ENCODE assay signal across 4 worm cellular contexts in genomic region chrIII:3174985-3175384, ce11.
TF ChIP-seq lines count a peak whose summit lies in the region.

Gene R148.3, plus strand, starts transcription at chrIII:3175331.

TF ChIP-seq in whole organism, L2 larva, 48 proteins besides CTCF, POLR2A, EP300 and RAD21 (continued from another document):
- peak; percentile 17 for TF ChIP-seq sma-3 (GFP tag; optimal IDR thresholded peaks at IDR 0.05; lab: Kevin White, UChicago)
- TF ChIP-seq ztf-4 (tag; optimal IDR thresholded peaks at IDR 0.05; lab: Kevin White, UChicago) = peak; percentile 19
- no peak for TF ChIP-seq skn-1 (tag; optimal IDR thresholded peaks at IDR 0.05; lab: Kevin White, UChicago)
- TF ChIP-seq peb-1 (tag; optimal IDR thresholded peaks at IDR 0.05; lab: Kevin White, UChicago) = no peak
- TF ChIP-seq snpc-4 (tag; optimal IDR thresholded peaks at IDR 0.05; lab: Kevin White, UChicago) = peak; percentile 15
- TF ChIP-seq ceh-82 (tag; optimal IDR thresholded peaks at IDR 0.05; lab: Kevin White, UChicago) = no peak
- TF ChIP-seq zag-1 (tag; optimal IDR thresholded peaks at IDR 0.05; lab: Kevin White, UChicago) = no peak

TF ChIP-seq in whole organism, L4 larva, 104 proteins besides CTCF, POLR2A, EP300 and RAD21 (continued from another document and continues in another):
- no peak for TF ChIP-seq fos-1 (tag; optimal IDR thresholded peaks at IDR 0.05; lab: Kevin White, UChicago)
- no peak for TF ChIP-seq daf-19 (GFP tag; conservative IDR thresholded peaks at IDR 0.05; lab: Robert Waterston, UW)
- no peak for TF ChIP-seq T26A8.4 (GFP tag; IDR thresholded peaks at IDR 0.05; lab: Robert Waterston, UW)
- TF ChIP-seq egl-43 (GFP tag; IDR thresholded peaks at IDR 0.05; lab: Robert Waterston, UW) = no peak
- TF ChIP-seq nhr-48 (tag; optimal IDR thresholded peaks at IDR 0.05; lab: Kevin White, UChicago) = peak; percentile 1
- TF ChIP-seq hif-1 (tag; optimal IDR thresholded peaks at IDR 0.05; lab: Kevin White, UChicago) = peak in 1 of 2 experiments; percentile 27
- no peak for TF ChIP-seq Y5F2A.4 (GFP tag; optimal IDR thresholded peaks at IDR 0.05; lab: Kevin White, UChicago)
- TF ChIP-seq ceh-32 (tag; optimal IDR thresholded peaks at IDR 0.05; lab: Kevin White, UChicago; ENCODE audit: poor library complexity) = no peak
- peak in 1 of 2 experiments; percentile 49 for TF ChIP-seq lsy-2 (tag; optimal IDR thresholded peaks at IDR 0.05; lab: Kevin White, UChicago)
- no peak for TF ChIP-seq Y105C5A.15 (GFP tag; IDR thresholded peaks at IDR 0.05; lab: Robert Waterston, UW)
- peak; percentile 8 for TF ChIP-seq nhr-102 (tag; optimal IDR thresholded peaks at IDR 0.05; lab: Kevin White, UChicago)
- TF ChIP-seq rbr-2 (tag; optimal IDR thresholded peaks at IDR 0.05; lab: Kevin White, UChicago) = no peak
- no peak for TF ChIP-seq ztf-11 (tag; optimal IDR thresholded peaks at IDR 0.05; lab: Kevin White, UChicago)
- TF ChIP-seq ama-1 (optimal IDR thresholded peaks at IDR 0.05; lab: Kevin White, UChicago) = no peak
- TF ChIP-seq dpl-1 (GFP tag; optimal IDR thresholded peaks at IDR 0.05; lab: Kevin White, UChicago) = peak; percentile 38
- no peak for TF ChIP-seq lin-29 (GFP tag; IDR thresholded peaks at IDR 0.05; lab: Robert Waterston, UW)
- no peak for TF ChIP-seq mdt-29 (GFP tag; IDR thresholded peaks at IDR 0.05; lab: Robert Waterston, UW)
- 0 out of 2 replicates have a peak, but pooled peaks have one; percentile 40 for TF ChIP-seq arid-1 (GFP tag; conservative IDR thresholded peaks at IDR 0.05; lab: Robert Waterston, UW)
- TF ChIP-seq nhr-42 (GFP tag; IDR thresholded peaks at IDR 0.05; lab: Robert Waterston, UW) = no peak
- peak; percentile 59 for TF ChIP-seq unc-130 (GFP tag; optimal IDR thresholded peaks at IDR 0.05; lab: Kevin White, UChicago)
- no peak for TF ChIP-seq T20F7.1 (GFP tag; optimal IDR thresholded peaks at IDR 0.05; lab: Kevin White, UChicago)
- no peak for TF ChIP-seq nhr-11 (tag; optimal IDR thresholded peaks at IDR 0.05; lab: Kevin White, UChicago)
- peak; percentile 69 for TF ChIP-seq mep-1 (tag; optimal IDR thresholded peaks at IDR 0.05; lab: Kevin White, UChicago)
- TF ChIP-seq tra-1 (GFP tag; IDR thresholded peaks at IDR 0.05; lab: Robert Waterston, UW) = no peak
- TF ChIP-seq F37D6.2 (tag; optimal IDR thresholded peaks at IDR 0.05; lab: Kevin White, UChicago) = no peak
- TF ChIP-seq lin-39 (tag; optimal IDR thresholded peaks at IDR 0.05; lab: Kevin White, UChicago) = no peak
- no peak for TF ChIP-seq pqm-1 (tag; optimal IDR thresholded peaks at IDR 0.05; lab: Kevin White, UChicago)
- TF ChIP-seq ctbp-1 (GFP tag; IDR thresholded peaks at IDR 0.05; lab: Robert Waterston, UW) = no peak
- no peak for TF ChIP-seq nhr-237 (tag; optimal IDR thresholded peaks at IDR 0.05; lab: Kevin White, UChicago)
- peak; percentile 29 for TF ChIP-seq dve-1 (tag; optimal IDR thresholded peaks at IDR 0.05; lab: Kevin White, UChicago; ENCODE audit: insufficient read depth)
- TF ChIP-seq skn-1 (tag; optimal IDR thresholded peaks at IDR 0.05; lab: Kevin White, UChicago) = no peak
- no peak for TF ChIP-seq nhr-10 (tag; optimal IDR thresholded peaks at IDR 0.05; lab: Kevin White, UChicago)
- TF ChIP-seq sdz-12 (GFP tag; optimal IDR thresholded peaks at IDR 0.05; lab: Kevin White, UChicago) = no peak
- TF ChIP-seq attf-4 (tag; optimal IDR thresholded peaks at IDR 0.05; lab: Kevin White, UChicago) = no peak
- TF ChIP-seq ceh-62 (tag; optimal IDR thresholded peaks at IDR 0.05; lab: Kevin White, UChicago) = no peak
- TF ChIP-seq ztf-7 (tag; optimal IDR thresholded peaks at IDR 0.05; lab: Kevin White, UChicago) = no peak
- TF ChIP-seq spr-3 (GFP tag; optimal IDR thresholded peaks at IDR 0.05; lab: Kevin White, UChicago) = no peak
- TF ChIP-seq lin-13 (GFP tag; optimal IDR thresholded peaks at IDR 0.05; lab: Kevin White, UChicago) = peak; percentile 50
- no peak for TF ChIP-seq snpc-1.2 (GFP tag; IDR thresholded peaks at IDR 0.05; lab: Robert Waterston, UW)
- no peak for TF ChIP-seq lir-3 (tag; optimal IDR thresholded peaks at IDR 0.05; lab: Kevin White, UChicago)
- TF ChIP-seq hlh-30 (tag; optimal IDR thresholded peaks at IDR 0.05; lab: Kevin White, UChicago; ENCODE audit: insufficient read depth) = peak; percentile 64
- no peak for TF ChIP-seq daf-12 (tag; optimal IDR thresholded peaks at IDR 0.05; lab: Kevin White, UChicago)
- no peak for TF ChIP-seq fkh-10 (GFP tag; optimal IDR thresholded peaks at IDR 0.05; lab: Kevin White, UChicago)

TF ChIP-seq in whole organism, late embryonic, 69 proteins besides CTCF, POLR2A, EP300 and RAD21 (continued from another document):
- TF ChIP-seq sox-4 (tag; optimal IDR thresholded peaks at IDR 0.05; lab: Kevin White, UChicago) (peak; percentile 84), pqm-1 (tag; optimal IDR thresholded peaks at IDR 0.05; lab: Kevin White, UChicago) (no peak), C38D4.7 (GFP tag; optimal IDR thresholded peaks at IDR 0.05; lab: Kevin White, UChicago) (peak; percentile 64), rnt-1 (tag; optimal IDR thresholded peaks at IDR 0.05; lab: Kevin White, UChicago) (peak; percentile 71), gmeb-2 (tag; optimal IDR thresholded peaks at IDR 0.05; lab: Kevin White, UChicago) (peak; percentile 84), ceh-2 (tag; optimal IDR thresholded peaks at IDR 0.05; lab: Kevin White, UChicago) (peak; percentile 77), ceh-19 (GFP tag; optimal IDR thresholded peaks at IDR 0.05; lab: Kevin White, UChicago) (peak; percentile 72), ref-2 (tag; optimal IDR thresholded peaks at IDR 0.05; lab: Kevin White, UChicago) (peak; percentile 76), zip-5 (tag; optimal IDR thresholded peaks at IDR 0.05; lab: Kevin White, UChicago) (peak; percentile 72), pag-3 (tag; optimal IDR thresholded peaks at IDR 0.05; lab: Kevin White, UChicago; ENCODE audit: borderline replicate concordance) (no peak), ceh-14 (tag; optimal IDR thresholded peaks at IDR 0.05; lab: Kevin White, UChicago) (peak; percentile 91), unc-42 (tag; optimal IDR thresholded peaks at IDR 0.05; lab: Kevin White, UChicago) (peak; percentile 22), unc-3 (GFP tag; conservative IDR thresholded peaks at IDR 0.05; lab: Robert Waterston, UW) (peak; percentile 51; the same call in 1 of the 2 replicates), unc-3 (tag; optimal IDR thresholded peaks at IDR 0.05; lab: Kevin White, UChicago) (peak; percentile 81), elt-2 (tag; optimal IDR thresholded peaks at IDR 0.05; lab: Kevin White, UChicago) (peak; percentile 88), syd-9 (tag; optimal IDR thresholded peaks at IDR 0.05; lab: Kevin White, UChicago) (peak; percentile 66), hlh-30 (tag; optimal IDR thresholded peaks at IDR 0.05; lab: Kevin White, UChicago; ENCODE audit: insufficient read depth) (no peak), dve-1 (tag; optimal IDR thresholded peaks at IDR 0.05; lab: Kevin White, UChicago) (peak; percentile 20), fkh-10 (GFP tag; optimal IDR thresholded peaks at IDR 0.05; lab: Kevin White, UChicago) (no peak), pax-1 (tag; optimal IDR thresholded peaks at IDR 0.05; lab: Kevin White, UChicago) (no peak), fkh-6 (tag; optimal IDR thresholded peaks at IDR 0.05; lab: Kevin White, UChicago) (peak; percentile 83), ztf-16 (tag; optimal IDR thresholded peaks at IDR 0.05; lab: Kevin White, UChicago) (peak; percentile 90), ceh-24 (tag; optimal IDR thresholded peaks at IDR 0.05; lab: Kevin White, UChicago) (peak; percentile 42), hlh-15 (tag; optimal IDR thresholded peaks at IDR 0.05; lab: Kevin White, UChicago) (peak; percentile 58), npax-4 (tag; optimal IDR thresholded peaks at IDR 0.05; lab: Kevin White, UChicago) (peak; percentile 70), ceh-22 (tag; optimal IDR thresholded peaks at IDR 0.05; lab: Kevin White, UChicago) (no peak), Y22D7AL.16 (tag; optimal IDR thresholded peaks at IDR 0.05; lab: Kevin White, UChicago) (peak; percentile 67), unc-55 (GFP tag; optimal IDR thresholded peaks at IDR 0.05; lab: Kevin White, UChicago) (no peak), ceh-6 (GFP tag; optimal IDR thresholded peaks at IDR 0.05; lab: Kevin White, UChicago) (peak; percentile 37), ahr-1 (tag; optimal IDR thresholded peaks at IDR 0.05; lab: Kevin White, UChicago) (peak; percentile 85), ceh-48 (tag; optimal IDR thresholded peaks at IDR 0.05; lab: Kevin White, UChicago) (peak; percentile 52), K02D7.2 (tag; optimal IDR thresholded peaks at IDR 0.05; lab: Kevin White, UChicago) (peak; percentile 76), eyg-1 (tag; optimal IDR thresholded peaks at IDR 0.05; lab: Kevin White, UChicago) (peak; percentile 33), odd-2 (tag; optimal IDR thresholded peaks at IDR 0.05; lab: Kevin White, UChicago) (peak; percentile 81), nhr-232 (tag; optimal IDR thresholded peaks at IDR 0.05; lab: Kevin White, UChicago) (peak; percentile 78), pha-2 (tag; optimal IDR thresholded peaks at IDR 0.05; lab: Kevin White, UChicago) (peak; percentile 79), ceh-31 (tag; optimal IDR thresholded peaks at IDR 0.05; lab: Kevin White, UChicago) (peak; percentile 69), hlh-6 (tag; optimal IDR thresholded peaks at IDR 0.05; lab: Kevin White, UChicago) (peak; percentile 86), pat-9 (tag; optimal IDR thresholded peaks at IDR 0.05; lab: Kevin White, UChicago) (peak; percentile 75), T23F11.4 (GFP tag; optimal IDR thresholded peaks at IDR 0.05; lab: Kevin White, UChicago) (peak; percentile 68), ceh-45 (GFP tag; IDR thresholded peaks at IDR 0.05; lab: Robert Waterston, UW) (0 out of 2 replicates have a peak, but pooled peaks have one; percentile 45), tbx-7 (tag; optimal IDR thresholded peaks at IDR 0.05; lab: Kevin White, UChicago) (no peak)
TF ChIP-seq in whole organism, late embryonic: peak in this region for 53.

TF ChIP-seq in whole organism, mixed stage, embryonic, 35 proteins besides CTCF, POLR2A, EP300 and RAD21 (continued from another document):
- TF ChIP-seq nhr-28 (tag; optimal IDR thresholded peaks at IDR 0.05; lab: Kevin White, UChicago) (no peak), elt-1 (tag; optimal IDR thresholded peaks at IDR 0.05; lab: Kevin White, UChicago; ENCODE audit: borderline replicate concordance, insufficient read depth) (no peak), lsy-2 (tag; optimal IDR thresholded peaks at IDR 0.05; lab: Kevin White, UChicago) (peak; percentile 57), mls-2 (tag; optimal IDR thresholded peaks at IDR 0.05; lab: Kevin White, UChicago) (peak; percentile 81), ces-1 (GFP tag; optimal IDR thresholded peaks at IDR 0.05; lab: Kevin White, UChicago) (peak; percentile 16)
TF ChIP-seq in whole organism, mixed stage, embryonic: peak in this region for 25.
